Fruit fly (Drosophila melanogaster) whole organism, adult: ENCODE results near the gene Bdp1.

Experiments
- CG1620 ChIP-seq: fragments of 200-800 bp; sonication (Bioruptor generic); optimal IDR thresholded peaks from 2 replicates; lab custom pipeline; 2016; ENCODE audit warnings: missing biosample characterization, missing genetic modification characterization
- CG7045 ChIP-seq: fragments of 200-800 bp; sonication (Bioruptor generic); optimal IDR thresholded peaks from 2 replicates; lab custom pipeline; 2017; ENCODE audit warnings: missing biosample characterization, mild to moderate bottlenecking, missing genetic modification characterization
- CG7101 ChIP-seq: fragments of 200-800 bp; sonication (Bioruptor generic); optimal IDR thresholded peaks from 2 replicates; lab custom pipeline; 2018; ENCODE audit warnings: missing biosample characterization, mild to moderate bottlenecking, missing genetic modification characterization, moderate library complexity
- Clk ChIP-seq: fragments of 200-800 bp; sonication (Bioruptor generic); optimal IDR thresholded peaks from 2 replicates; lab custom pipeline; 2017; ENCODE audit warnings: missing biosample characterization, missing genetic modification characterization
- pad ChIP-seq: fragments of 200-800 bp; sonication (Bioruptor generic); optimal IDR thresholded peaks from 3 replicates; lab custom pipeline; 2017; ENCODE audit warnings: missing biosample characterization, missing genetic modification characterization, mild to moderate bottlenecking, moderate library complexity, missing genetic modification reagents
- toe ChIP-seq: fragments of 200-800 bp; sonication (Bioruptor generic); optimal IDR thresholded peaks from 2 replicates; lab custom pipeline; 2016; ENCODE audit warnings: missing biosample characterization, missing genetic modification characterization

DNA sequence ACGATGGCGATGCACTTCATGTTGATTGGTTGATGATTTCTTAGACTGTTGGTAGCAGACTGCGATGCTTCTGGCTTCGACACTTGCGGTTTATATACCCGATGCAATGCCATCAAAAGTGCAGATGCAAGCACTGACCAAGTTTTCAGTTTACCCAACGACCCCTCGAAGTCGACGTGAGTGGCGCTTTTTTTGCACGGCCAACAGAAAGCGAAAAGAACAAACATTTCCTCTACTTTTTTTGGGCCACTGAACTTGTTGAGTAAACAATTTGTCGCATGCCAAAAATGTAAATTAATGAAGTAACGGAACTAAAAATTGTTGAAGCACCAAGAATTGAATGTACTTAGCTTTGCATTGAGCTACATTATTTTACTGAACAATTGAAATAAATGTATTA is 37.9 kb upstream of the Bdp1 start, which contains the start of gene Vm34Ca:
- TF ChIP-seq pad (no peak), CG7101 (tag; lab: Kevin White, UChicago) (no peak), toe (GFP tag; lab: Kevin White, UChicago) (no peak), CG7045 (GFP tag; lab: Kevin White, UChicago) (no peak), Clk (no peak), CG1620 (GFP tag; lab: Kevin White, UChicago) (no peak)
